Worm (Caenorhabditis elegans) whole organism, L2 larva: Measurements from ENCODE around the gene srw-60.

Source experiments
- C34F6.9 ChIP-seq: fragments of 150-350 bp; optimal IDR thresholded peaks from 2 replicates; lab custom pipeline; 2014; ENCODE audit warnings: missing biosample characterization, missing genetic modification characterization
- F13H6.1 ChIP-seq: sonication (generic microtip); optimal IDR thresholded peaks from 2 replicates; lab custom pipeline; 2016; ENCODE audit warnings: missing genetic modification characterization, missing compliant biosample characterization
- R02D3.7 ChIP-seq: fragments of 150-350 bp; optimal IDR thresholded peaks from 2 replicates; lab custom pipeline; 2014; ENCODE audit warnings: missing biosample characterization, missing genetic modification characterization
- Y55F3AM.14 ChIP-seq: fragments of 200-800 bp; sonication (Bioruptor generic); optimal IDR thresholded peaks from 2 replicates; lab custom pipeline; 2018; ENCODE audit warnings: mild to moderate bottlenecking, missing genetic modification characterization, missing compliant biosample characterization
- ZK546.5 ChIP-seq: sonication (generic microtip); optimal IDR thresholded peaks from 2 replicates; lab custom pipeline; 2017; ENCODE audit warnings: missing biosample characterization, missing genetic modification characterization
- alr-1 ChIP-seq: fragments of 150-350 bp; optimal IDR thresholded peaks from 2 replicates; lab custom pipeline; 2014; ENCODE audit warnings: missing biosample characterization, missing genetic modification characterization
- aly-2 ChIP-seq: fragments of 150-350 bp; optimal IDR thresholded peaks from 2 replicates; lab custom pipeline; 2014; ENCODE audit warnings: missing biosample characterization, missing genetic modification characterization
- ama-1 ChIP-seq: fragments of 150-350 bp; optimal IDR thresholded peaks from 2 replicates; lab custom pipeline; 2018; ENCODE audit warnings: inconsistent platforms
- blmp-1 ChIP-seq: sonication (generic microtip); optimal IDR thresholded peaks from 2 replicates; lab custom pipeline; 2017; ENCODE audit warnings: missing genetic modification characterization, mild to moderate bottlenecking, missing compliant biosample characterization, antibody characterized with exemption, moderate library complexity; ENCODE audit not compliant: insufficient read depth
- ceh-16 ChIP-seq: fragments of 150-350 bp; optimal IDR thresholded peaks from 2 replicates; lab custom pipeline; 2014; ENCODE audit warnings: missing biosample characterization, missing genetic modification characterization
- ceh-82 ChIP-seq: fragments of 150-350 bp; optimal IDR thresholded peaks from 2 replicates; lab custom pipeline; 2014; ENCODE audit warnings: missing biosample characterization, missing genetic modification characterization
- crh-2 ChIP-seq: sonication (generic microtip); optimal IDR thresholded peaks from 2 replicates; lab custom pipeline; 2017; ENCODE audit warnings: missing biosample characterization, missing genetic modification characterization
- dmd-4 ChIP-seq: sonication (generic microtip); optimal IDR thresholded peaks from 2 replicates; lab custom pipeline; 2017; ENCODE audit warnings: missing biosample characterization, missing genetic modification characterization
- egl-27 ChIP-seq: sonication (generic microtip); optimal IDR thresholded peaks from 3 replicates; lab custom pipeline; 2017; ENCODE audit warnings: missing biosample characterization, missing genetic modification reagents, missing genetic modification characterization
- elt-1 ChIP-seq: fragments of 150-350 bp; optimal IDR thresholded peaks from 2 replicates; lab custom pipeline; 2014; ENCODE audit warnings: missing biosample characterization, missing genetic modification characterization
- elt-3 ChIP-seq: sonication (generic microtip); optimal IDR thresholded peaks from 2 replicates; lab custom pipeline; 2017; ENCODE audit warnings: missing biosample characterization, missing genetic modification characterization
- fos-1 ChIP-seq: fragments of 150-350 bp; optimal IDR thresholded peaks from 2 replicates; lab custom pipeline; 2014; ENCODE audit warnings: missing biosample characterization, missing genetic modification characterization
- gmeb-1 ChIP-seq: fragments of 150-350 bp; optimal IDR thresholded peaks from 2 replicates; lab custom pipeline; 2014; ENCODE audit warnings: missing biosample characterization, missing genetic modification characterization
- lin-11 ChIP-seq: fragments of 150-350 bp; sonication (generic microtip); optimal IDR thresholded peaks from 2 replicates; lab custom pipeline; 2014; ENCODE audit warnings: missing biosample characterization, missing genetic modification characterization, inconsistent platforms, mixed read lengths
- lin-13 ChIP-seq: fragments of 150-350 bp; optimal IDR thresholded peaks from 2 replicates; lab custom pipeline; 2014; ENCODE audit warnings: missing biosample characterization, missing genetic modification reagents, missing genetic modification characterization
- lin-39 ChIP-seq: fragments of 150-350 bp; optimal IDR thresholded peaks from 2 replicates; lab custom pipeline; 2014; ENCODE audit warnings: missing biosample characterization, missing genetic modification reagents, missing genetic modification characterization
- lsy-2 ChIP-seq, 2 experiments: fragments of 150-350 bp in 1 of 2; sonication (generic microtip) in 1 of 2; optimal IDR thresholded peaks; 2 replicates each; lab custom pipeline; 2014 to 2017; ENCODE audit warnings: missing biosample characterization in 2 of 2, missing genetic modification characterization in 2 of 2
- mab-5 ChIP-seq: fragments of 150-350 bp; optimal IDR thresholded peaks from 2 replicates; lab custom pipeline; 2014; ENCODE audit warnings: missing biosample characterization, missing genetic modification characterization
- mbf-1 ChIP-seq: sonication (generic microtip); optimal IDR thresholded peaks from 2 replicates; lab custom pipeline; 2017; ENCODE audit warnings: missing biosample characterization, missing genetic modification characterization
- mdl-1 ChIP-seq, 2 experiments: fragments of 150-350 bp in 1 of 2; sonication (generic microtip) in 1 of 2; optimal IDR thresholded peaks; 2 replicates each; lab custom pipeline; 2017; ENCODE audit warnings: missing biosample characterization in 2 of 2, missing genetic modification characterization in 2 of 2
- nhr-10 ChIP-seq: sonication (generic microtip); optimal IDR thresholded peaks from 2 replicates; lab custom pipeline; 2017; ENCODE audit warnings: missing biosample characterization, missing genetic modification characterization
- nhr-11 ChIP-seq: fragments of 150-350 bp; optimal IDR thresholded peaks from 2 replicates; lab custom pipeline; 2014; ENCODE audit warnings: missing biosample characterization, missing genetic modification characterization
- nhr-12 ChIP-seq: fragments of 150-350 bp; optimal IDR thresholded peaks from 2 replicates; lab custom pipeline; 2014; ENCODE audit warnings: missing biosample characterization, missing genetic modification characterization
- nhr-129 ChIP-seq: fragments of 150-350 bp; optimal IDR thresholded peaks from 2 replicates; lab custom pipeline; 2014; ENCODE audit warnings: missing biosample characterization, missing genetic modification characterization
- nhr-21 ChIP-seq: fragments of 150-350 bp; optimal IDR thresholded peaks from 2 replicates; lab custom pipeline; 2014; ENCODE audit warnings: missing biosample characterization, missing genetic modification characterization
- nhr-23 ChIP-seq: fragments of 150-350 bp; optimal IDR thresholded peaks from 2 replicates; lab custom pipeline; 2014; ENCODE audit warnings: missing biosample characterization, missing genetic modification reagents, missing genetic modification characterization
- nhr-237 ChIP-seq: fragments of 150-350 bp; optimal IDR thresholded peaks from 2 replicates; lab custom pipeline; 2014; ENCODE audit warnings: missing biosample characterization, missing genetic modification characterization
- nhr-25 ChIP-seq: fragments of 150-350 bp; sonication (generic microtip); optimal IDR thresholded peaks from 3 replicates; lab custom pipeline; 2014; ENCODE audit warnings: missing biosample characterization, missing genetic modification characterization
- nhr-6 ChIP-seq: fragments of 150-350 bp; optimal IDR thresholded peaks from 2 replicates; lab custom pipeline; 2014; ENCODE audit warnings: missing biosample characterization, missing genetic modification characterization
- nhr-77 ChIP-seq: fragments of 150-350 bp; optimal IDR thresholded peaks from 2 replicates; lab custom pipeline; 2014; ENCODE audit warnings: missing biosample characterization, missing genetic modification characterization
- peb-1 ChIP-seq: fragments of 150-350 bp; optimal IDR thresholded peaks from 2 replicates; lab custom pipeline; 2014; ENCODE audit warnings: missing biosample characterization, missing genetic modification characterization
- sem-4 ChIP-seq: fragments of 150-350 bp; optimal IDR thresholded peaks from 2 replicates; lab custom pipeline; 2014; ENCODE audit warnings: missing biosample characterization, missing genetic modification reagents, missing genetic modification characterization
- skn-1 ChIP-seq: sonication (generic microtip); optimal IDR thresholded peaks from 2 replicates; lab custom pipeline; 2017; ENCODE audit warnings: missing biosample characterization, missing genetic modification characterization
- sma-3 ChIP-seq: sonication (generic microtip); optimal IDR thresholded peaks from 2 replicates; lab custom pipeline; 2016; ENCODE audit warnings: missing genetic modification reagents, missing genetic modification characterization, missing compliant biosample characterization
- sma-9 ChIP-seq, 2 experiments: fragments of 150-350 bp in 1 of 2; sonication (generic microtip) in 1 of 2; optimal IDR thresholded peaks; 2 replicates each; lab custom pipeline; 2014 to 2016; ENCODE audit warnings: missing genetic modification characterization in 2 of 2, mild to moderate bottlenecking in 1 of 2, missing biosample characterization in 1 of 2, missing compliant biosample characterization in 1 of 2, missing genetic modification reagents in 1 of 2, moderate library complexity in 1 of 2
- snpc-4 ChIP-seq: fragments of 150-350 bp; optimal IDR thresholded peaks from 2 replicates; lab custom pipeline; 2014; ENCODE audit warnings: missing biosample characterization, missing genetic modification characterization
- unc-39 ChIP-seq: fragments of 150-350 bp; optimal IDR thresholded peaks from 2 replicates; lab custom pipeline; 2014; ENCODE audit warnings: missing biosample characterization, missing genetic modification characterization
- unc-55 ChIP-seq: fragments of 150-350 bp; sonication (generic microtip); optimal IDR thresholded peaks from 3 replicates; lab custom pipeline; 2014; ENCODE audit warnings: missing biosample characterization, missing genetic modification reagents, missing genetic modification characterization
- unc-62 ChIP-seq: fragments of 150-350 bp; optimal IDR thresholded peaks from 2 replicates; lab custom pipeline; 2014; ENCODE audit warnings: missing biosample characterization, missing genetic modification reagents, missing genetic modification characterization
- zag-1 ChIP-seq: fragments of 150-350 bp; optimal IDR thresholded peaks from 2 replicates; lab custom pipeline; 2014; ENCODE audit warnings: missing biosample characterization, missing genetic modification characterization
- ztf-1 ChIP-seq: fragments of 200-800 bp; sonication (Bioruptor generic); conservative IDR thresholded peaks from 2 replicates; pipeline ENCODE4 v1.3.6; 2022; ENCODE audit warnings: missing genetic modification characterization, missing compliant biosample characterization
- ztf-11 ChIP-seq: sonication (generic microtip); optimal IDR thresholded peaks from 2 replicates; lab custom pipeline; 2017; ENCODE audit warnings: missing biosample characterization, missing genetic modification characterization
- ztf-4 ChIP-seq: fragments of 150-350 bp; optimal IDR thresholded peaks from 2 replicates; lab custom pipeline; 2014; ENCODE audit warnings: missing biosample characterization, missing genetic modification characterization

Gene srw-60

DNA sequence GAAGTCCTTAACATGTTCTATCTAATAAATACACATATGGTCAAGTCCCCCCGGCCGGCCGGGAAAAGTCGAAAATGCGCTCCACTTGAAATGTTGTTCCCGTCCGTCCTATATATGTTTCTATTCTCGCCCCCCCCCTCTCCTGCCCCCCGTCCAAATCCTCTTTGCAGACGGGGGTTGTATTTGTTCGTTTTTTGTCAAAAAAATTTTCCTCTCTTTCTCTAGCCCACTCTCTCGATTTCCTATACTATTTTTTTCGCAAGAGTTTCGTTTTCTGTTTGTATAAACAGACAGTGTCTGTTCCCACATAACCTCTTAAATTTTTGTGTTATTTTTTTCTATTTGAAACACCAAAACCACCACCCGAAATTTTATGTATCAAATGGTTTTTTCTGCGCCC is 8.7 kb downstream of the srw-60 start:
- TF ChIP-seq mdl-1 (tag; optimal IDR thresholded peaks at IDR 0.05; lab: Kevin White, UChicago) = no peak
- no peak for TF ChIP-seq ceh-82 (tag; lab: Kevin White, UChicago)
- peak; percentile 74 for TF ChIP-seq F13H6.1 (tag; lab: Kevin White, UChicago)
- no peak for TF ChIP-seq aly-2 (tag; lab: Kevin White, UChicago)
- TF ChIP-seq nhr-237 = no peak
- peak; percentile 8 for TF ChIP-seq sma-9 (GFP tag; optimal IDR thresholded peaks at IDR 0.05; lab: Kevin White, UChicago)
- TF ChIP-seq sma-9 (tag; optimal IDR thresholded peaks at IDR 0.05; lab: Kevin White, UChicago) = no peak
- TF ChIP-seq nhr-25 (tag; lab: Kevin White, UChicago) = no peak

DNA sequence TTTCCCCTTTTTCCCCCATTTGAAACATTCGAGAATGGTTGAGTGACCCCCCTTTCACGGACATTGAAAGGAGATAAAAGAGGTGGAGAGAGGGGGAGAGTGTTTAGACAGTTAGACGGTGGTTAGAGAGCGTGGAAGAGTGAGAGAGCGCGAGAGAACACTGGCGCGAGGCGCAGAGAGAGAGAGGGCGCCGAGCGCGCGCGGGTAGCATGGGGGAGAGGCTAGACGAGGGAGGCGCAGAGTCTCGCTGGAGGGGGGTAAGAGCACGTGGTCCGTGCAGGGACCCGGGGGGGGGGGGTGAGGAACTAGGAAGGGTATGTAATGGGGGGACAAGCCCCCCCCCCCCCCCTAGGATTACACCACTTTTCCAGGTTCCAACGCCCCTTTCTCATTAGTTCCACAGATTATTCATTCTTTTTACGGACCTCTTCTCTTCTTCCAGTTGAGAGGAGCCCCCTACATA is 15.6 kb downstream of the srw-60 start:
- TF ChIP-seq ceh-82 (tag; lab: Kevin White, UChicago) (peak; percentile 26), mbf-1 (tag; lab: Kevin White, UChicago) (no peak), snpc-4 (tag; lab: Kevin White, UChicago) (peak; percentile 72), unc-39 (tag; lab: Kevin White, UChicago) (no peak), ama-1 (lab: Kevin White, UChicago) (peak; percentile 81), C34F6.9 (tag; lab: Kevin White, UChicago) (peak; percentile 90), ztf-11 (tag; lab: Kevin White, UChicago) (peak; percentile 71), ceh-16 (peak; percentile 83), nhr-129 (tag; lab: Kevin White, UChicago) (peak; percentile 90), aly-2 (tag; lab: Kevin White, UChicago) (no peak), nhr-10 (peak; percentile 51), mab-5 (tag; lab: Kevin White, UChicago) (peak; percentile 95), blmp-1 (tag; lab: Kevin White, UChicago) (peak; percentile 79), nhr-12 (no peak), nhr-6 (tag; lab: Kevin White, UChicago) (peak; percentile 88), nhr-237 (peak; percentile 69), lin-13 (GFP tag; lab: Kevin White, UChicago) (peak; percentile 96), egl-27 (tag; lab: Kevin White, UChicago) (peak; percentile 99), nhr-25 (tag; lab: Kevin White, UChicago) (peak; percentile 97), unc-55 (GFP tag; lab: Kevin White, UChicago) (peak; percentile 89), elt-3 (tag; lab: Kevin White, UChicago) (no peak), lsy-2 (tag; optimal IDR thresholded peaks at IDR 0.05; lab: Kevin White, UChicago) (peak; percentile 90 to 93), F13H6.1 (tag; lab: Kevin White, UChicago) (peak; percentile 97), sem-4 (peak; percentile 93), sma-9 (GFP tag; optimal IDR thresholded peaks at IDR 0.05; lab: Kevin White, UChicago) (peak; percentile 99), sma-9 (tag; optimal IDR thresholded peaks at IDR 0.05; lab: Kevin White, UChicago) (peak; percentile 76), dmd-4 (tag; lab: Kevin White, UChicago) (no peak), alr-1 (tag; lab: Kevin White, UChicago) (no peak), lin-11 (tag; lab: Kevin White, UChicago) (peak; percentile 86), sma-3 (GFP tag; lab: Kevin White, UChicago) (peak; percentile 88), peb-1 (tag; lab: Kevin White, UChicago) (no peak), ztf-4 (peak; percentile 96), unc-62 (GFP tag; lab: Kevin White, UChicago) (peak; percentile 16), nhr-11 (tag; lab: Kevin White, UChicago) (no peak), crh-2 (tag; lab: Kevin White, UChicago) (peak; percentile 96), elt-1 (tag; lab: Kevin White, UChicago) (peak; percentile 49), fos-1 (peak; percentile 87), nhr-77 (tag; lab: Kevin White, UChicago) (peak; percentile 30), skn-1 (no peak), ztf-1 (GFP tag; lab: Robert Waterston, UW) (no peak), gmeb-1 (tag; lab: Kevin White, UChicago) (peak; percentile 91), nhr-23 (tag; lab: Kevin White, UChicago) (no peak), Y55F3AM.14 (GFP tag; lab: Kevin White, UChicago) (peak; percentile 97), ZK546.5 (tag; lab: Kevin White, UChicago) (peak; percentile 32), R02D3.7 (tag; lab: Kevin White, UChicago) (peak; percentile 40), lin-39 (tag; lab: Kevin White, UChicago) (no peak), zag-1 (tag; lab: Kevin White, UChicago) (peak; percentile 90), mdl-1 (tag; optimal IDR thresholded peaks at IDR 0.05; lab: Kevin White, UChicago) (peak; percentile 95 to 98), nhr-21 (peak; percentile 96)
